Worm (Caenorhabditis elegans): ENCODE data around the gene str-221.

Gene str-221

DNA sequence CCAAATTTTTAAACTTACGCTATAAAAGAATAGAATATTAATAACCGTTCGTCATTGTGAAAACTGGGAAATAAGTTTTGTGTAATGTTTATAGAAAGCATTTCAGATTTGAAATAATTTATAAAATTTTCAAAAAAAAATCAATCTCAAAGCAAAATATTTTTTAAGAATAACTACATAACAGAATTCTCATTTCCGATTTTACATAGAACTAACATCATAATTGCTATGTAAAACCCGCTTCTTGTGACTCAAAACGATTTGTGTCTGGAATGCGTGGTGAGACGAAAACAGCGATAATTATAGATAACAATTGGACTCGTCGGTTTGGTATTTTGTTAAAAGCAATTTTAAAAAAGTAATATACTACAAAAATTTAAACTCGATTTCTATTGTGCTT, 40.7 kb downstream of the str-221 start, which contains the start of gene srw-91:
srw-91 (minus strand) TSS at position 101 of the 400 bp plus-strand sequence.
- TF ChIP-seq sma-9 (GFP tag; optimal IDR thresholded peaks at IDR 0.05) (no peak), sma-9 (tag; optimal IDR thresholded peaks at IDR 0.05) (no peak), snpc-4 (tag; optimal IDR thresholded peaks at IDR 0.05) (no peak), peb-1 (tag; optimal IDR thresholded peaks at IDR 0.05) (no peak), Y55F3AM.14 (GFP tag; optimal IDR thresholded peaks at IDR 0.05) (no peak), fos-1 (tag; optimal IDR thresholded peaks at IDR 0.05) (no peak), nhr-25 (tag; optimal IDR thresholded peaks at IDR 0.05) (no peak), crh-2 (tag; optimal IDR thresholded peaks at IDR 0.05) (no peak), unc-55 (GFP tag; optimal IDR thresholded peaks at IDR 0.05) (no peak)

DNA sequence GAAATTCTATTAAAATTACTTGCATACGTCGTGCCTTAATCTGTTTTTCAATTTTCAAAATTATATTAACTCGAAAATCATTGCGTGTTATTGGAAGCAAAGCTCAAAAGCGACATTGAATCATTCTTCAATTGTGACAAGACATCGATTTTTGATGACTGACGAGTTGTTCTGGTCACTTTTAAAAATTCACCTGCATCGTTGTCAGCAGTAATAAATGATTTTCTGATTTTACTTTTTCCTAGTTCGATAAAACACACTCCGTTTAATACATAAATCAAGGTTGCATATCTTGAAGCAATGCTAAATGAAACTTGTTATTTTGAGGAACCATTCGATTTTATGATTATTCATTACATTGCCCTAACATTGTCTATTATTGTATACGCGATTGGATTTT, 42.2 kb downstream of the str-221 start, which contains the start of gene srh-3:
srh-3 (plus strand) TSS at position 301 of the 400 bp plus-strand sequence.
- TF ChIP-seq F13H6.1 (tag; optimal IDR thresholded peaks at IDR 0.05) (no peak), blmp-1 (tag; optimal IDR thresholded peaks at IDR 0.05; ENCODE audit: insufficient read depth) (no peak), lin-11 (tag; optimal IDR thresholded peaks at IDR 0.05) (no peak), nhr-23 (tag; optimal IDR thresholded peaks at IDR 0.05) (no peak), nhr-237 (tag; optimal IDR thresholded peaks at IDR 0.05) (no peak)

DNA sequence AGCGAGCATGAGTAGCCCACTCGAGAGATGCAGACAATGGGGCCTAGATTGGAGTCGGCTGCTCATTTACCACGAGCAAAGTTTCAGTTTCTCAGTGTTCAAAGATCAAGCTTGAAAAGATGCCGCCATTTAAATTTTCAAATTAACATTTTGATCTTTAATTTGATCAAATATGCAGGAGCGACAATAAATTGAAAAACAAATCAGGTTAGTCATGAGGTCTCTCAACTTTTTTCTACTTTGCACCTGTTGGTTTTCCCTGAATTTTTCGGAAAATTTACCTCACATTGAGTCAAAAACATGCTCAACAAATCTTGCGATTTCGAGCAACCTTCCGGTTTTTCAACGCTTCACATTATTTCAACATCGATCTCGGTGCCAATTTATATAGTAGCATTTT, 45.2 kb downstream of the str-221 start, which contains the start of gene srh-5:
srh-5 (plus strand) TSS at position 301 of the 400 bp plus-strand sequence.
- no peak for TF ChIP-seq alr-1 (tag; optimal IDR thresholded peaks at IDR 0.05)

Measured in whole organism, L2 larva.